Worm (Caenorhabditis elegans) whole organism, midembryonic: ENCODE measurements around the gene W05B10.4.

ENCODE experiments used
- T22C8.4 ChIP-seq: fragments of 200-800 bp; sonication (Bioruptor generic); IDR thresholded peaks from 2 replicates; pipeline ENCODE4 v1.3.6; 2022; ENCODE audit warnings: missing genetic modification characterization, missing compliant biosample characterization
- cog-1 ChIP-seq: sonication (generic microtip); optimal IDR thresholded peaks from 2 replicates; lab custom pipeline; 2016; ENCODE audit warnings: missing genetic modification characterization, missing compliant biosample characterization
- flt-1 ChIP-seq: fragments of 200-800 bp; sonication (Bioruptor generic); IDR thresholded peaks from 2 replicates; pipeline ENCODE4 v1.3.6; 2022; ENCODE audit warnings: missing genetic modification characterization, missing compliant biosample characterization
- klf-2 ChIP-seq: fragments of 200-800 bp; sonication (Bioruptor generic); conservative IDR thresholded peaks from 2 replicates; pipeline ENCODE4 v1.3.6; 2022; ENCODE audit warnings: missing genetic modification reagents, missing genetic modification characterization, missing compliant biosample characterization
- med-1 ChIP-seq: sonication (generic microtip); optimal IDR thresholded peaks from 2 replicates; lab custom pipeline; 2017; ENCODE audit warnings: missing genetic modification characterization, mild to moderate bottlenecking, missing compliant biosample characterization, antibody characterized with exemption, missing genetic modification reagents; ENCODE audit not compliant: insufficient read depth
- ref-1 ChIP-seq: fragments of 200-800 bp; sonication (Bioruptor generic); conservative IDR thresholded peaks from 2 replicates; pipeline ENCODE4 v1.3.6; 2022; ENCODE audit warnings: missing genetic modification reagents, missing genetic modification characterization, missing compliant biosample characterization
- tab-1 ChIP-seq: fragments of 200-800 bp; sonication (Bioruptor generic); IDR thresholded peaks from 2 replicates; pipeline ENCODE4 v1.3.6; 2022; ENCODE audit warnings: missing genetic modification characterization, missing compliant biosample characterization
- ztf-23 ChIP-seq: fragments of 200-800 bp; sonication (Bioruptor generic); IDR thresholded peaks from 2 replicates; pipeline ENCODE4 v1.3.6; 2022; ENCODE audit warnings: missing genetic modification reagents, missing genetic modification characterization, missing compliant biosample characterization
- ztf-29 ChIP-seq: fragments of 200-800 bp; sonication (Bioruptor generic); IDR thresholded peaks from 2 replicates; pipeline ENCODE4 v1.3.6; 2022; ENCODE audit warnings: missing genetic modification reagents, missing genetic modification characterization, missing compliant biosample characterization

The W05B10.4 gene

DNA sequence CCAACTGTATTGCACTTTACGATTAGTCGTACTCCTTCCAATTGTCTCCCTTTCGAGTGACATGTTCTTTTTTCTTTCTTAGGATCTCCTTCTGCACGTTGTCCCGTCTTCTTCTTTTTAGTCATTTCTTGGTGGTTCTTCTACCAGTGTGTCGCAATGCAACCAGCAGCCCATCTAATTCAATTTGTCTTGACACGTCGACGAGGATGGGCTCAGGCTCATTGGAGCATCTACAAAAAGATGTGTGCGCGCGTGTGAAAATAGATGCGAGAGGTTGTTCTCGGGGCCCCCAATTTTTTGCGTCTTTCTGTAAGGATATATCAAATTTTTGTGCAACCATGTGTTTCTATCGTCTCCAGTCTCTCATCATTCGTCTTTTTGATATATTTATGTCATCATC is 33.6 kb downstream of the W05B10.4 start:
- TF ChIP-seq ztf-29 (GFP tag; lab: Robert Waterston, UW) (no peak), cog-1 (no peak), tab-1 (GFP tag; lab: Robert Waterston, UW) (no peak), flt-1 (GFP tag; lab: Robert Waterston, UW) (no peak)

DNA sequence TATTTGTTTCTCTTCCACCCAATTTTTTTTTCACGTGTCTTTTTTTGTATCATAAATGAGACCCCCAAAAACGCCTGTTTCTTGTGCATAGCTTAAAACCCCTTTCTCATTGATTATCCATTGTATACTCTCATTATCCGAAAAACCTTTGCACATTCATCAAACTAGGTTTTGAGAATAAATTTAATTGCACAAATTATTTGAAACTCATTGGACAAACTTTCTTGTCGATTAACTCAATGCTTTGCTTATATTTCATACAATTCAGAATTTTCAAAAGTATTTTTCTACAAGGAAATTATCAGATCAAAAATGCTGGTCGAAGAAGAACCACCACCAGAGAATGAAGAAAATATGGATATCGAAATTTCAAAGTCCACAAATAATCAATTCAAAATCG is 36.1 kb downstream of the W05B10.4 start, which contains the start of gene R11D1.1:
Gene R11D1.1, plus strand, starts transcription at position 301 of the 400 bp plus-strand sequence.
- no peak for TF ChIP-seq ztf-23
- no peak for TF ChIP-seq flt-1 (GFP tag; lab: Robert Waterston, UW)
- no peak for TF ChIP-seq tab-1 (GFP tag; lab: Robert Waterston, UW)
- no peak for TF ChIP-seq ref-1 (GFP tag; lab: Robert Waterston, UW)
- TF ChIP-seq cog-1 = no peak
- no peak for TF ChIP-seq T22C8.4 (GFP tag; lab: Robert Waterston, UW)
- TF ChIP-seq med-1 (GFP tag; lab: Kevin White, UChicago) = no peak
- TF ChIP-seq ztf-29 (GFP tag; lab: Robert Waterston, UW) = no peak
- TF ChIP-seq klf-2 (GFP tag; lab: Robert Waterston, UW) = no peak

DNA sequence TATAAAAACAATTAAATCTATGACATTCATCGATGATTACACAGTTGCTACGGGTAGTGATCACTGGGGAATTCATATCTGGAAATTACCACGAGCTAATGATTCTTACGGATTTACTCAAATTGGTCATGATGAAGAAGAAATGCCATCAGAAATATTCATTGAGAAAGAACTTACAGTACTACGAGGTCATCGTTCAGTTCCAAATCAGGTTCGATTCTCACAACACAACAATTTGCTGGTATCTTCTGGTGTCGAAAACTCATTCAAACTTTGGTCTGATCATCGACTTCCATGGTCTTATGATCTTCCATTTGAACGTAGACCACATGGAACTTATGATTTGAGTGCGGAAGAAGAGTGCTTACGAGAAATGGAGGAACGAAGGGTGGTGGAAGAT is 38.5 kb downstream of the W05B10.4 start:
- TF ChIP-seq T22C8.4 (GFP tag; lab: Robert Waterston, UW) (no peak), ztf-29 (GFP tag; lab: Robert Waterston, UW) (no peak)

DNA sequence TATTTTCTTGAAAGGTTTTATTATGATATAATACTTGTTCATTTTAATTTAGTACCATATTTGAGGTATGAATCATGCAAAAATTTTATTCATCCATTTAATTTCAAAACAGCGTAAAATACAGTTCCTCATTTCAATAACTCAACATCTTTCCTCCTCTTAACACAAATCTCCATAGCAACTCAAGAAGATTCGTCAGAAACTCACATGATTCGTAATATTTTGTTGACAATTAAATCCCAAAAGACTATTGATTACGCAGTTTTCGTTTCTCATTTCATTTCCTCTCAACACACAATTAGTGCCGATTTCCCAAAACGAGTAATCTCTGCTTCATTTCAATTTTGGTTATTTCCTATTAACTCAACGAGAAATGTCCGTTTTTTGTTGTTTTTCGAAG is 40.3 kb downstream of the W05B10.4 start, which contains the start of gene R11D1.2:
Gene R11D1.2, plus strand, starts transcription at position 301 of the 400 bp plus-strand sequence.
- TF ChIP-seq flt-1 (GFP tag; lab: Robert Waterston, UW) = no peak
- TF ChIP-seq T22C8.4 (GFP tag; lab: Robert Waterston, UW) = no peak
- TF ChIP-seq ztf-23 = no peak
- TF ChIP-seq med-1 (GFP tag; lab: Kevin White, UChicago) = no peak
- TF ChIP-seq ref-1 (GFP tag; lab: Robert Waterston, UW) = no peak
- no peak for TF ChIP-seq cog-1
- no peak for TF ChIP-seq ztf-29 (GFP tag; lab: Robert Waterston, UW)
- no peak for TF ChIP-seq klf-2 (GFP tag; lab: Robert Waterston, UW)
- no peak for TF ChIP-seq tab-1 (GFP tag; lab: Robert Waterston, UW)

DNA sequence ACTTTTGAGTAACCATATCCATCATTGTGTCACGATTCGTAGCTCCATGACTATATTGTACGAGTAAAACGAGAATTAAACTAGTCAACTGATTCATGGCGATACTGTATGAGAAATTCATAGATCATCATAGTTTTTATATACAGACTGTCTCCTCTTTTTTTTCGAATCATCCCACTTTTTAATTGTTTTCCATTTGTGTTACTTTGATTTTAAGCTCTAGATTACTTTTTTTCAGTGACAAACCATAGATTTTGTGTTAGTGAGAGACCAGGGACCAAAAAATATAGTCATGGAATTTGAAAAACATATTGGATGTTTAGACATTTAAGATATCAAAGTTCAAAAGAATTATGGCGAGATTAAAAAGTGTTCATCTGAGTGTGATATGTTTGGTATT is 44.0 kb downstream of the W05B10.4 start, which contains the start of gene R11D1.3:
Gene R11D1.3, minus strand, starts transcription at position 101 of the 400 bp plus-strand sequence.
- no peak for TF ChIP-seq T22C8.4 (GFP tag; lab: Robert Waterston, UW)
- TF ChIP-seq ztf-29 (GFP tag; lab: Robert Waterston, UW) = no peak
- no peak for TF ChIP-seq flt-1 (GFP tag; lab: Robert Waterston, UW)
- TF ChIP-seq cog-1 = no peak
- no peak for TF ChIP-seq med-1 (GFP tag; lab: Kevin White, UChicago)
- TF ChIP-seq ref-1 (GFP tag; lab: Robert Waterston, UW) = no peak
- no peak for TF ChIP-seq klf-2 (GFP tag; lab: Robert Waterston, UW)
- TF ChIP-seq tab-1 (GFP tag; lab: Robert Waterston, UW) = no peak
- no peak for TF ChIP-seq ztf-23

DNA sequence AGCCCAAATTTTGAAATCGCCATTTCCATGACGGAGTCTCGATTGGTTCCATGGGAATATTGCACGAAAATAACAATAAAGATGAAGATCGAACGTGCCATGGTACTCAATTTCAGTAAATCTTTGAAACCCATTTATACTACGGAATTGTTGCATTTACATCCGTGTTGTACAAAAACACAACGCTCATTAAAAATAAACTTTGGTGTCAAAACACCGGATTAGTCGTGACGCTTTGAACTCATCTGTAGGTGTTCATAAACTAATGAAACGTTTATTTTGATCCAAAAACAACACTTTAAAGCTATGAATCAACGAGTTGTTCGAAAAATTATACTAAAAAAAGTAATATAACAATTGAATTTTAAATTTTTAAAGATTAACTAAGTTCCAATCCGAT is 46.1 kb downstream of the W05B10.4 start, which contains the start of gene R11D1.4:
Gene R11D1.4, minus strand, starts transcription at position 101 of the 400 bp plus-strand sequence.
- no peak for TF ChIP-seq tab-1 (GFP tag; lab: Robert Waterston, UW)
- TF ChIP-seq ref-1 (GFP tag; lab: Robert Waterston, UW) = no peak
- no peak for TF ChIP-seq klf-2 (GFP tag; lab: Robert Waterston, UW)
- no peak for TF ChIP-seq med-1 (GFP tag; lab: Kevin White, UChicago)
- TF ChIP-seq cog-1 = no peak
- TF ChIP-seq ztf-23 = no peak
- TF ChIP-seq T22C8.4 (GFP tag; lab: Robert Waterston, UW) = no peak
- TF ChIP-seq flt-1 (GFP tag; lab: Robert Waterston, UW) = no peak
- TF ChIP-seq ztf-29 (GFP tag; lab: Robert Waterston, UW) = no peak

DNA sequence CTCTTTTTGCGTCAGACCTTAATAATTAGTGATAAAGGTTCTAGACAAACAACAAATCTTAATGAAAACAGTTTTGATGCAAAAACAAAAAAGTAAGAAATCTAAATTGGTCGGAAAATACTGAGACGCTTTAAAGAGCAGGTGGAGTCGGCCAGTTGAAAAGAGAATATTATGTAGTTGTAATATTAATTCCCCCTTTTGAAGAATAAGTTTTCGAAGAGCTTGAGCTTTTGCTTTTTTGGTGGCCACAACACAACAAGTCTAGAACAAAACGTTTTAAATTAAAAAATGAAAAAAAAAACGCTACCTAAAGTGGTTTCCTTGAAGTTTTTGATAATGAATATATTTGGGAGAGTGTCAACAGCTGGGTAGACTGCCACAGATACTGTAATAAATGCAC is 48.4 kb downstream of the W05B10.4 start, which contains the start of gene str-178:
Gene str-178, minus strand, starts transcription at position 101 of the 400 bp plus-strand sequence.
- TF ChIP-seq T22C8.4 (GFP tag; lab: Robert Waterston, UW) (no peak), ref-1 (GFP tag; lab: Robert Waterston, UW) (no peak), cog-1 (no peak), med-1 (GFP tag; lab: Kevin White, UChicago) (no peak), klf-2 (GFP tag; lab: Robert Waterston, UW) (no peak), ztf-29 (GFP tag; lab: Robert Waterston, UW) (no peak), flt-1 (GFP tag; lab: Robert Waterston, UW) (no peak), ztf-23 (no peak), tab-1 (GFP tag; lab: Robert Waterston, UW) (no peak)

DNA sequence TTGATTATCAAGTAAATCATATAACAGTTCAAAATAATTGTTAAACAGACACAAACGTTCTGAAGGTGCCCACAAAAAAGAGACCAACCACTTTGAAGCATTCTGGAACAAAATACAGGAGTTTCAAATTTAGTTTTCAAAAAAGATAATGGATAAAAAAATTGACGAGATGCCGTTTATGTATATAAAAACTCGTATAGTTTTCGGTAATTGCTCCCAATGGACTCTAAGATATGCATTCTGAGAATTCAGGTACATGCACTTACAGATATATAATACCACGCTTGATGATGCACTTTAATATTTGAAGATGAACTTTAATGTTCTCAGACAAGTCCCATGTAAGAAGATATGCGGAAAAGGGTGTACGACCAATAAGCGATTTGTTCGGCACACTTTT is 50.6 kb downstream of the W05B10.4 start, which contains the start of gene str-181:
Gene str-181, minus strand, starts transcription at position 101 of the 400 bp plus-strand sequence.
- TF ChIP-seq klf-2 (GFP tag; lab: Robert Waterston, UW) (no peak), med-1 (GFP tag; lab: Kevin White, UChicago) (no peak), cog-1 (no peak), T22C8.4 (GFP tag; lab: Robert Waterston, UW) (no peak), ref-1 (GFP tag; lab: Robert Waterston, UW) (no peak), tab-1 (GFP tag; lab: Robert Waterston, UW) (no peak), ztf-23 (no peak), flt-1 (GFP tag; lab: Robert Waterston, UW) (no peak), ztf-29 (GFP tag; lab: Robert Waterston, UW) (no peak)
